Fruit fly (Drosophila melanogaster) whole organism, embryonic: ENCODE results near the gene Alp10.
A peak's percentile ranks its signal among the peaks of the same experiment; 100 is the strongest.

Source experiments
- CG10147 ChIP-seq: fragments of 200-800 bp; sonication (Bioruptor generic); optimal IDR thresholded peaks from 2 replicates; lab custom pipeline; 2019; ENCODE audit warnings: missing biosample characterization, mild to moderate bottlenecking, missing genetic modification characterization, moderate library complexity
- CG10209 ChIP-seq: fragments of 200-800 bp; sonication (Bioruptor generic); optimal IDR thresholded peaks from 3 replicates; lab custom pipeline; 2017; ENCODE audit warnings: missing biosample characterization, mild to moderate bottlenecking, missing genetic modification characterization, missing genetic modification reagents
- CG12391 ChIP-seq: fragments of 200-800 bp; sonication (Bioruptor generic); optimal IDR thresholded peaks from 3 replicates; lab custom pipeline; 2018; ENCODE audit warnings: missing biosample characterization, mild to moderate bottlenecking, missing genetic modification characterization, moderate library complexity
- CG13424 ChIP-seq: fragments of 200-800 bp; sonication (Bioruptor generic); optimal IDR thresholded peaks from 2 replicates; lab custom pipeline; 2019; ENCODE audit warnings: missing biosample characterization, mild to moderate bottlenecking, missing genetic modification characterization, moderate library complexity
- CG14710 ChIP-seq: fragments of 200-800 bp; sonication (Bioruptor generic); optimal IDR thresholded peaks from 3 replicates; lab custom pipeline; 2019; ENCODE audit warnings: missing biosample characterization, mild to moderate bottlenecking, missing genetic modification characterization, moderate library complexity
- CG16815 ChIP-seq: fragments of 200-800 bp; sonication (Bioruptor generic); optimal IDR thresholded peaks from 3 replicates; lab custom pipeline; 2017; ENCODE audit warnings: missing biosample characterization, mild to moderate bottlenecking, missing genetic modification characterization
- CG30403 ChIP-seq: fragments of 200-800 bp; sonication (Bioruptor generic); optimal IDR thresholded peaks from 3 replicates; lab custom pipeline; 2016; ENCODE audit warnings: missing biosample characterization, missing genetic modification characterization
- CG31224 ChIP-seq: fragments of 200-800 bp; sonication (Bioruptor generic); IDR thresholded peaks from 2 replicates; pipeline ENCODE4 v1.3.6; 2022; ENCODE audit warnings: missing biosample characterization, missing genetic modification characterization
- CG3726 ChIP-seq: fragments of 200-800 bp; sonication (Bioruptor generic); IDR thresholded peaks from 3 replicates; pipeline ENCODE4, ENCODE4 v1.3.6; 2022; ENCODE audit warnings: missing biosample characterization, missing genetic modification characterization
- CG42726 ChIP-seq: fragments of 200-800 bp; sonication (Bioruptor generic); IDR thresholded peaks from 2 replicates; pipeline ENCODE4 v1.3.6; 2022; ENCODE audit warnings: missing biosample characterization, missing genetic modification characterization; ENCODE audit not compliant: partially characterized antibody
- CG4424 ChIP-seq: fragments of 200-800 bp; sonication (Bioruptor generic); optimal IDR thresholded peaks from 3 replicates; lab custom pipeline; 2016; ENCODE audit warnings: missing biosample characterization, missing genetic modification characterization
- CG4854 ChIP-seq: fragments of 200-800 bp; sonication (Bioruptor generic); optimal IDR thresholded peaks from 2 replicates; lab custom pipeline; 2016; ENCODE audit warnings: missing biosample characterization, missing genetic modification characterization, inconsistent platforms
- CG6654 ChIP-seq: fragments of 200-800 bp; sonication (Bioruptor generic); optimal IDR thresholded peaks from 2 replicates; lab custom pipeline; 2017; ENCODE audit warnings: missing biosample characterization, mild to moderate bottlenecking, missing genetic modification characterization
- CG6689 ChIP-seq: fragments of 200-800 bp; sonication (Bioruptor generic); IDR thresholded peaks from 2 replicates; pipeline ENCODE4 v1.3.6; 2022; ENCODE audit warnings: missing biosample characterization, missing genetic modification characterization
- CG8359 ChIP-seq: fragments of 200-800 bp; sonication (Bioruptor generic); optimal IDR thresholded peaks from 2 replicates; lab custom pipeline; 2017; ENCODE audit warnings: missing biosample characterization, mild to moderate bottlenecking, missing genetic modification characterization, borderline replicate concordance
- CG9215 ChIP-seq: fragments of 200-800 bp; sonication (Bioruptor generic); IDR thresholded peaks from 2 replicates; pipeline ENCODE4 v1.3.6; 2022; ENCODE audit warnings: missing biosample characterization, missing genetic modification characterization
- CTCF ChIP-seq: fragments of 200-800 bp; sonication (Bioruptor generic); optimal IDR thresholded peaks from 2 replicates; lab custom pipeline; 2017; ENCODE audit warnings: missing biosample characterization, mild to moderate bottlenecking, missing genetic modification characterization, moderate library complexity
- CoRest ChIP-seq: fragments of 200-800 bp; sonication (Bioruptor generic); optimal IDR thresholded peaks from 3 replicates; lab custom pipeline; 2018; ENCODE audit warnings: missing biosample characterization, mild to moderate bottlenecking, missing genetic modification characterization, moderate library complexity
- Doc2 ChIP-seq: fragments of 200-800 bp; sonication (Bioruptor generic); IDR thresholded peaks from 2 replicates; pipeline ENCODE4 v1.3.6; 2022; ENCODE audit warnings: missing biosample characterization, missing genetic modification characterization
- Drgx ChIP-seq: fragments of 200-800 bp; sonication (Bioruptor generic); IDR thresholded peaks from 2 replicates; pipeline ENCODE4 v1.3.6; 2022; ENCODE audit warnings: missing biosample characterization, missing genetic modification characterization
- Eip74EF ChIP-seq, 2 experiments: fragments of 200-800 bp in 1 of 2; fragments of >200 bp in 1 of 2; sonication (Bioruptor generic) in 1 of 2; optimal IDR thresholded peaks; 2 replicates each; lab custom pipeline; 2017 to 2019; ENCODE audit warnings: missing biosample characterization in 2 of 2, missing genetic modification characterization in 2 of 2, mild to moderate bottlenecking in 1 of 2, moderate library complexity in 1 of 2
- Ets65A ChIP-seq: fragments of 200-800 bp; sonication (Bioruptor generic); peaks from one replicate; lab custom pipeline; 2016; ENCODE audit warnings: missing biosample characterization, missing genetic modification characterization
- Fer2 ChIP-seq: fragments of 200-800 bp; sonication (Bioruptor generic); optimal IDR thresholded peaks from 2 replicates; lab custom pipeline; 2018; ENCODE audit warnings: missing biosample characterization, mild to moderate bottlenecking, missing genetic modification characterization, moderate library complexity
- HmgD ChIP-seq: fragments of 200-800 bp; sonication (Bioruptor generic); optimal IDR thresholded peaks from 3 replicates; lab custom pipeline; 2016; ENCODE audit warnings: missing biosample characterization, missing genetic modification characterization
- NC2β ChIP-seq: fragments of 200-800 bp; sonication (Bioruptor generic); optimal IDR thresholded peaks from 2 replicates; lab custom pipeline; 2016; ENCODE audit warnings: missing biosample characterization, missing genetic modification characterization
- Pdp1 ChIP-seq, 2 experiments: fragments of 200-800 bp; sonication (Bioruptor generic); optimal IDR thresholded peaks; 3 replicates each; lab custom pipeline; 2016; ENCODE audit warnings: missing biosample characterization in 2 of 2, missing genetic modification characterization in 2 of 2, mild to moderate bottlenecking in 1 of 2, moderate library complexity in 1 of 2
- Rfx ChIP-seq: fragments of 200-800 bp; sonication (Bioruptor generic); IDR thresholded peaks from 2 replicates; pipeline ENCODE4 v1.3.6; 2022; ENCODE audit warnings: missing biosample characterization, missing genetic modification characterization
- Scr ChIP-seq: fragments of 200-800 bp; sonication (Bioruptor generic); IDR thresholded peaks from 2 replicates; pipeline ENCODE4 v1.3.6; 2022; ENCODE audit warnings: missing biosample characterization, missing genetic modification characterization; ENCODE audit not compliant: partially characterized antibody
- Six4 ChIP-seq: fragments of 200-800 bp; sonication (Bioruptor generic); optimal IDR thresholded peaks from 2 replicates; lab custom pipeline; 2016; ENCODE audit warnings: missing biosample characterization, missing genetic modification characterization
- Spps ChIP-seq: fragments of 200-800 bp; sonication (Bioruptor generic); optimal IDR thresholded peaks from 2 replicates; lab custom pipeline; 2018; ENCODE audit warnings: missing biosample characterization, mild to moderate bottlenecking, missing genetic modification characterization
- Usf ChIP-seq: fragments of 200-800 bp; sonication (Bioruptor generic); optimal IDR thresholded peaks from 2 replicates; lab custom pipeline; 2017; ENCODE audit warnings: missing genotype, missing biosample characterization, missing genetic modification characterization
- YL-1 ChIP-seq: fragments of 200-800 bp; sonication (Bioruptor generic); optimal IDR thresholded peaks from 3 replicates; lab custom pipeline; 2017; ENCODE audit warnings: missing biosample characterization, mild to moderate bottlenecking, missing genetic modification characterization
- bab2 ChIP-seq: fragments of 200-800 bp; sonication (Bioruptor generic); optimal IDR thresholded peaks from 2 replicates; lab custom pipeline; 2016; ENCODE audit warnings: missing biosample characterization, missing genetic modification characterization
- chif ChIP-seq, 2 experiments: fragments of 200-800 bp; sonication (Bioruptor generic); optimal IDR thresholded peaks; 3 replicates each; lab custom pipeline; 2016; ENCODE audit warnings: missing biosample characterization in 2 of 2, missing genetic modification characterization in 2 of 2
- en ChIP-seq: fragments of 200-800 bp; sonication (Bioruptor generic); optimal IDR thresholded peaks from 2 replicates; lab custom pipeline; 2016; ENCODE audit warnings: missing biosample characterization, missing genetic modification characterization
- eve ChIP-seq, 2 experiments: fragments of >200 bp; optimal IDR thresholded peaks; 2 replicates each; lab custom pipeline; 2017; ENCODE audit warnings: missing biosample characterization in 2 of 2, missing genetic modification characterization in 2 of 2
- ewg ChIP-seq: fragments of 200-800 bp; sonication (Bioruptor generic); optimal IDR thresholded peaks from 3 replicates; lab custom pipeline; 2017; ENCODE audit warnings: mild to moderate bottlenecking, missing biosample characterization, missing genetic modification reagents, missing genetic modification characterization
- gem ChIP-seq: fragments of 200-800 bp; sonication (Bioruptor generic); optimal IDR thresholded peaks from 2 replicates; lab custom pipeline; 2019; ENCODE audit warnings: missing biosample characterization, mild to moderate bottlenecking, missing genetic modification characterization, moderate library complexity
- grau ChIP-seq: fragments of 200-800 bp; optimal IDR thresholded peaks from 3 replicates; lab custom pipeline; 2019; ENCODE audit warnings: missing biosample characterization, mild to moderate bottlenecking, missing genetic modification characterization, moderate library complexity
- hb ChIP-seq: fragments of 200-800 bp; sonication (Bioruptor generic); IDR thresholded peaks from 3 replicates; pipeline ENCODE4 v1.3.6; 2022; ENCODE audit warnings: missing biosample characterization, missing genetic modification characterization; ENCODE audit not compliant: partially characterized antibody
- lab ChIP-seq: fragments of 200-800 bp; sonication (Bioruptor generic); optimal IDR thresholded peaks from 3 replicates; lab custom pipeline; 2017; ENCODE audit warnings: missing biosample characterization, missing genetic modification characterization, mild to moderate bottlenecking, moderate library complexity, missing genetic modification reagents
- luna ChIP-seq: fragments of 200-800 bp; sonication (Bioruptor generic); optimal IDR thresholded peaks from 2 replicates; lab custom pipeline; 2016; ENCODE audit warnings: missing biosample characterization, missing genetic modification characterization
- phol ChIP-seq: fragments of 200-800 bp; sonication (Bioruptor generic); optimal IDR thresholded peaks from 3 replicates; lab custom pipeline; 2018; ENCODE audit warnings: missing biosample characterization, mild to moderate bottlenecking, missing genetic modification characterization, moderate library complexity
- row ChIP-seq: fragments of 200-800 bp; sonication (Bioruptor generic); IDR thresholded peaks from 3 replicates; pipeline ENCODE4 v1.3.6; 2022; ENCODE audit warnings: missing biosample characterization, missing genetic modification characterization
- scrt ChIP-seq: fragments of 200-800 bp; sonication (Bioruptor generic); optimal IDR thresholded peaks from 2 replicates; lab custom pipeline; 2018; ENCODE audit warnings: missing biosample characterization, mild to moderate bottlenecking, missing genetic modification characterization, moderate library complexity
- sens ChIP-seq: fragments of 200-800 bp; sonication (Bioruptor generic); peaks from one replicate; lab custom pipeline; 2016; ENCODE audit warnings: missing biosample characterization, missing genetic modification characterization
- tio ChIP-seq: fragments of 200-800 bp; sonication (Bioruptor generic); optimal IDR thresholded peaks from 2 replicates; lab custom pipeline; 2017; ENCODE audit warnings: missing biosample characterization, missing genetic modification characterization, inconsistent platforms
- trem ChIP-seq: fragments of 200-800 bp; optimal IDR thresholded peaks from 3 replicates; lab custom pipeline; 2019; ENCODE audit warnings: missing biosample characterization, mild to moderate bottlenecking, missing genetic modification characterization, moderate library complexity
- unc-4 ChIP-seq: fragments of 200-800 bp; sonication (Bioruptor generic); IDR thresholded peaks from 2 replicates; pipeline ENCODE4 v1.3.6; 2022; ENCODE audit warnings: missing biosample characterization, missing genetic modification characterization; ENCODE audit not compliant: partially characterized antibody
- unpg ChIP-seq: fragments of 200-800 bp; sonication (Bioruptor generic); optimal IDR thresholded peaks from 3 replicates; lab custom pipeline; 2018; ENCODE audit warnings: missing biosample characterization, mild to moderate bottlenecking, missing genetic modification characterization, moderate library complexity

The Alp10 gene

DNA sequence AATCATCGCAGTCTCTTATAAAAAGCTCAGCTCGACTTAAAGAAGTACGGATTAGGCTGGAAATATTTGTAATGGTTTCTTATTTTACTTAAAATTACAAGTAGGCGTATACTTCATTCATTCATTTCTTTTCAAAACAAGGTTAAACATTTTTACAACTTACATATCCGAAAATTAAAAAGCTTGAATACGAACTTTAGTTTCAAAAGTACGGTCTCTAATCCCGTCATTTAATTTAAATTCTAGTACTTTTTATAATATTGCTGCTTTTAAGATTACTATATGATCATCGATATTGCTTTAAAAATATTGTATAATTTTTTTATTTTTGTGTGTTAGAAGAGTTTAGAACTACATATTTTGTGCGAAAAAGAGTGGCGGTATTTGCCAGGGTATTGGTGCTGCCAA, 35.1 kb upstream of the Alp10 start (continued):
- TF ChIP-seq bab2 (GFP tag; lab: Kevin White, UChicago) (peak; percentile 73), Spps (no peak), Pdp1 (GFP tag; optimal IDR thresholded peaks at IDR 0.05; lab: Kevin White, UChicago) (peak in 1 of 2 experiments; percentile 29), Usf (GFP tag; lab: Kevin White, UChicago) (peak; percentile 24), Six4 (peak; percentile 33), grau (tag; lab: Kevin White, UChicago) (peak; percentile 26), CG6689 (GFP tag; lab: Robert Waterston, UW) (0 out of 2 replicates have a peak, but pooled peaks have one; percentile 12), YL-1 (GFP tag; lab: Kevin White, UChicago) (no peak), tio (GFP tag; lab: Kevin White, UChicago) (peak; percentile 37), CG13424 (tag; lab: Kevin White, UChicago) (no peak), CTCF (GFP tag; lab: Kevin White, UChicago) (no peak), Doc2 (no peak), phol (tag; lab: Kevin White, UChicago) (peak; percentile 15), CoRest (tag; lab: Kevin White, UChicago) (peak; percentile 12), CG14710 (peak; percentile 33), Eip74EF (GFP tag; optimal IDR thresholded peaks at IDR 0.05; lab: Kevin White, UChicago) (peak in 1 of 2 experiments; percentile 52), CG4854 (GFP tag; lab: Kevin White, UChicago) (no peak), CG4424 (peak; percentile 71), HmgD (GFP tag; lab: Kevin White, UChicago) (no peak), unc-4 (GFP tag; lab: Robert Waterston, UW) (no peak), CG30403 (GFP tag; lab: Kevin White, UChicago) (peak; percentile 51), chif (GFP tag; optimal IDR thresholded peaks at IDR 0.05; lab: Kevin White, UChicago) (peak in 1 of 2 experiments; percentile 14), Rfx (GFP tag; lab: Robert Waterston, UW) (no peak), ewg (GFP tag; lab: Kevin White, UChicago) (no peak), CG42726 (GFP tag; lab: Robert Waterston, UW) (no peak), CG10147 (GFP tag; lab: Kevin White, UChicago) (peak; percentile 1), gem (tag; lab: Kevin White, UChicago) (peak; percentile 63), CG12391 (tag; lab: Kevin White, UChicago) (peak; percentile 20), CG9215 (GFP tag; lab: Robert Waterston, UW) (0 out of 2 replicates have a peak, but pooled peaks have one; percentile 6), sens (peak; percentile 87), CG6654 (GFP tag; lab: Kevin White, UChicago) (peak; percentile 15), Drgx (GFP tag; lab: Robert Waterston, UW) (peak; percentile 25; the same call in 1 of the 2 replicates), hb (GFP tag; lab: Robert Waterston, UW) (no peak), CG8359 (GFP tag; lab: Kevin White, UChicago) (no peak), CG16815 (GFP tag; lab: Kevin White, UChicago) (peak; percentile 23), eve (GFP tag; optimal IDR thresholded peaks at IDR 0.05; lab: Kevin White, UChicago) (no peak), luna (no peak), CG31224 (GFP tag; lab: Robert Waterston, UW) (no peak), Scr (no peak), trem (peak; percentile 4), scrt (GFP tag; lab: Kevin White, UChicago) (no peak), NC2β (GFP tag; lab: Kevin White, UChicago) (no peak), en (no peak), CG3726 (GFP tag; lab: Robert Waterston, UW) (no peak), Ets65A (peak; percentile 82), unpg (GFP tag; lab: Kevin White, UChicago) (no peak), row (GFP tag; lab: Robert Waterston, UW) (peak; percentile 41; the same call in 2 of the 3 replicates), CG10209 (GFP tag; lab: Kevin White, UChicago) (no peak), lab (no peak), Fer2 (no peak)
